Fruit fly (Drosophila melanogaster): Measurements from ENCODE around the gene CG43844.

CG43844 gene

dm6 chr3R:21938464-21939095 lies 49.2 kb downstream of the CG43844 start:
- TF ChIP-seq EcR (GFP tag; optimal IDR thresholded peaks at IDR 0.05) (peak; percentile 92), CG14655 (GFP tag; optimal IDR thresholded peaks at IDR 0.05) (peak; percentile 10), Ets98B (GFP tag; IDR thresholded peaks at IDR 0.05) (peak; percentile 26), Pif1A (GFP tag; optimal IDR thresholded peaks at IDR 0.05) (peak; percentile 28), CG15710 (tag; optimal IDR thresholded peaks at IDR 0.05) (peak; percentile 37), Pif1B (GFP tag; optimal IDR thresholded peaks at IDR 0.05) (peak; percentile 59), CG10348 (GFP tag; IDR thresholded peaks at IDR 0.05) (no peak), rn (GFP tag; IDR thresholded peaks at IDR 0.05) (0 out of 2 replicates have a peak, but pooled peaks have one; percentile 22), D1 (tag; optimal IDR thresholded peaks at IDR 0.05) (no peak), fd96Ca (GFP tag; IDR thresholded peaks at IDR 0.05) (peak; percentile 63; the same call in 1 of the 3 replicates), CG32121 (GFP tag; IDR thresholded peaks at IDR 0.05) (no peak; the same call in 1 of the 2 replicates), CG13204 (GFP tag; optimal IDR thresholded peaks at IDR 0.05) (peak; percentile 81), gl (tag; optimal IDR thresholded peaks at IDR 0.05) (peak; percentile 73), CG8159 (tag; optimal IDR thresholded peaks at IDR 0.05) (peak; percentile 21), CG4496 (GFP tag; IDR thresholded peaks at IDR 0.05) (peak; percentile 53; the same call in 2 of the 3 replicates), CG9948 (tag; optimal IDR thresholded peaks at IDR 0.05) (no peak), Snoo (tag; optimal IDR thresholded peaks at IDR 0.05) (peak; percentile 37), CG34367 (tag; optimal IDR thresholded peaks at IDR 0.05) (no peak), CG17806 (tag; optimal IDR thresholded peaks at IDR 0.05) (no peak), CG12605 (GFP tag; IDR thresholded peaks at IDR 0.05) (peak; percentile 51), CG8301 (tag; optimal IDR thresholded peaks at IDR 0.05) (no peak)

- TF ChIP-seq CG8301 (tag; optimal IDR thresholded peaks at IDR 0.05) (no peak), CG17806 (tag; optimal IDR thresholded peaks at IDR 0.05) (no peak), rn (GFP tag; IDR thresholded peaks at IDR 0.05) (no peak), Pif1B (GFP tag; optimal IDR thresholded peaks at IDR 0.05) (no peak), gl (tag; optimal IDR thresholded peaks at IDR 0.05) (no peak), CG13204 (GFP tag; optimal IDR thresholded peaks at IDR 0.05) (no peak), CG15710 (tag; optimal IDR thresholded peaks at IDR 0.05) (no peak), Snoo (tag; optimal IDR thresholded peaks at IDR 0.05) (no peak), CG4496 (GFP tag; IDR thresholded peaks at IDR 0.05) (no peak), CG32121 (GFP tag; IDR thresholded peaks at IDR 0.05) (no peak), CG8159 (tag; optimal IDR thresholded peaks at IDR 0.05) (no peak), CG14655 (GFP tag; optimal IDR thresholded peaks at IDR 0.05) (no peak), fd96Ca (GFP tag; IDR thresholded peaks at IDR 0.05) (no peak), CG34367 (tag; optimal IDR thresholded peaks at IDR 0.05) (no peak), Pif1A (GFP tag; optimal IDR thresholded peaks at IDR 0.05) (no peak)
Observed at dm6 chr3R:21939110-21939509, 49.8 kb downstream of the CG43844 start.
